Worm (Caenorhabditis elegans): ENCODE results near the gene srg-16.

DNA sequence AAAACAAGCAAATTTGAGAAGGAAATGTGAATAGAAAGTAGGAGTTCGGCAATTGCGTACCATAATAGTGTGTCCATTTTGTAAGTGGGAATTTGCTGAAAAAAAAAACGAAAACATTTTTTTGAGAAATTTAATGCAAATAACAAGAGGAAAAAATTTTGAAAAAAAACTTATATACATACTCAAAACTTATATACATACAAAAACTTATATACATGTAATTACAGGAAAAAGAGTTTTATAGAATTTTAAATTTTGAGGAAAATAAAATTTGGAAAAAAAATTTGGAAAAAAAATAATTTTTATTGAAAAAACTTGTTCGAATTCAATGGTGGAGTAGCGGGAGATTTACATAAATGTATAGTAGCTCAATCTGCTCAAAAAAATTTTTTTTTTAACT lies 35.9 kb downstream of the srg-16 start, which contains the start of gene ador-1:
- TF ChIP-seq ces-1 (GFP tag; optimal IDR thresholded peaks at IDR 0.05) (no peak), C34B4.2 (tag; optimal IDR thresholded peaks at IDR 0.05) (no peak), ceh-82 (tag; optimal IDR thresholded peaks at IDR 0.05) (no peak), blmp-1 (tag; optimal IDR thresholded peaks at IDR 0.05) (no peak), mdl-1 (tag; optimal IDR thresholded peaks at IDR 0.05) (no peak)
